Worm (Caenorhabditis elegans) whole organism, L4/young adult: Measurements from ENCODE around the gene srh-38.

Source experiments
- W03F9.2 ChIP-seq: fragments of 150-350 bp; optimal IDR thresholded peaks from 2 replicates; lab custom pipeline; 2014; ENCODE audit warnings: missing biosample characterization, missing genetic modification characterization
- dao-5 ChIP-seq: sonication (generic microtip); optimal IDR thresholded peaks from 2 replicates; lab custom pipeline; 2016; ENCODE audit warnings: missing genotype, missing genetic modification characterization, moderate library complexity, missing compliant biosample characterization
- him-1 ChIP-seq: sonication (generic microtip); optimal IDR thresholded peaks from 2 replicates; lab custom pipeline; 2016; ENCODE audit warnings: missing genotype, missing genetic modification reagents, missing genetic modification characterization, missing compliant biosample characterization

DNA sequence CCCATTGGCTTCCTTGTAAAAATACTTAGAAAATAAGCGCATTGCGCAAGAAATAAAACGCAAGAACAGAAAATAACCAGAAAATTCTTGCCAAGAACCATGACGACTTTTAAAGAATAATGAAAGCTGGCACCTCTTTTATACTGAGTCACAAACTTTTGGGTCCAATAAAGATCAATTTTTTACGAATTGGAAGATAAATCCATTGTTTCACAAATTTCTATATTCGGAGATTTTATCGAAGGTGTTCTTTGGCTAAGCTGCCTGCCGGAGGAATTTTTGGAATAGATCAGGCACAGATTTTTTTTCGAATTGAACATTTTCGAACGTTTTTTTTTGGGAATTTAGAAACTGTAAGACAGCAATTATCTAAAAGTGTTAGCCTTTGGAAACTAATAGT, 9.6 kb downstream of the srh-38 start, which contains the start of gene C31B8.9:
- TF ChIP-seq him-1 (tag; lab: Kevin White, UChicago) = no peak
- no peak for TF ChIP-seq dao-5 (tag; lab: Kevin White, UChicago)
- TF ChIP-seq W03F9.2 (tag; lab: Kevin White, UChicago) = no peak
